Fruit fly (Drosophila melanogaster) whole organism, embryonic: Measurements from ENCODE around the gene HDAC1.
A peak's percentile ranks its signal among the peaks of the same experiment; 100 is the strongest.

Source experiments
- ATbp ChIP-seq: fragments of 200-800 bp; sonication (Bioruptor generic); optimal IDR thresholded peaks from 2 replicates; lab custom pipeline; 2017; ENCODE audit warnings: missing biosample characterization, mild to moderate bottlenecking, missing genetic modification characterization, missing genetic modification reagents
- Antp ChIP-seq: fragments of 200-800 bp; sonication (Bioruptor generic); optimal IDR thresholded peaks from 3 replicates; lab custom pipeline; 2016; ENCODE audit warnings: missing biosample characterization, missing genetic modification characterization
- Atf3 ChIP-seq: fragments of 200-800 bp; sonication (Bioruptor generic); optimal IDR thresholded peaks from 3 replicates; lab custom pipeline; 2016; ENCODE audit warnings: missing biosample characterization, missing genetic modification characterization
- CG11093 ChIP-seq: fragments of 200-800 bp; sonication (Bioruptor generic); IDR thresholded peaks from 3 replicates; pipeline ENCODE4 v1.3.6; 2022; ENCODE audit warnings: missing biosample characterization, missing genetic modification characterization
- CG12299 ChIP-seq: fragments of 200-800 bp; sonication (Bioruptor generic); optimal IDR thresholded peaks from 2 replicates; lab custom pipeline; 2018; ENCODE audit warnings: missing biosample characterization, mild to moderate bottlenecking, missing genetic modification characterization
- CG14710 ChIP-seq: fragments of 200-800 bp; sonication (Bioruptor generic); optimal IDR thresholded peaks from 3 replicates; lab custom pipeline; 2019; ENCODE audit warnings: missing biosample characterization, mild to moderate bottlenecking, missing genetic modification characterization, moderate library complexity
- CG17359 ChIP-seq: fragments of 200-800 bp; sonication (Bioruptor generic); optimal IDR thresholded peaks from 3 replicates; lab custom pipeline; 2018; ENCODE audit warnings: missing biosample characterization, mild to moderate bottlenecking, missing genetic modification characterization, moderate library complexity
- CG2712 ChIP-seq: fragments of 200-800 bp; optimal IDR thresholded peaks from 3 replicates; lab custom pipeline; 2019; ENCODE audit warnings: missing biosample characterization, mild to moderate bottlenecking, missing genetic modification characterization, moderate library complexity
- CG30403 ChIP-seq: fragments of 200-800 bp; sonication (Bioruptor generic); optimal IDR thresholded peaks from 3 replicates; lab custom pipeline; 2016; ENCODE audit warnings: missing biosample characterization, missing genetic modification characterization
- CG4328 ChIP-seq: fragments of 200-800 bp; sonication (Bioruptor generic); optimal IDR thresholded peaks from 3 replicates; lab custom pipeline; 2017; ENCODE audit warnings: missing biosample characterization, missing genetic modification reagents, missing genetic modification characterization
- CG5180 ChIP-seq: fragments of 200-800 bp; sonication (Bioruptor generic); optimal IDR thresholded peaks from 3 replicates; lab custom pipeline; 2017; ENCODE audit warnings: missing biosample characterization, missing genetic modification characterization, mild to moderate bottlenecking, moderate library complexity, missing genetic modification reagents
- CG6272 ChIP-seq: fragments of 200-800 bp; sonication (Bioruptor generic); IDR thresholded peaks from 2 replicates; pipeline ENCODE4 v1.3.6; 2022; ENCODE audit warnings: missing biosample characterization, missing genetic modification characterization
- CG6654 ChIP-seq: fragments of 200-800 bp; sonication (Bioruptor generic); optimal IDR thresholded peaks from 2 replicates; lab custom pipeline; 2017; ENCODE audit warnings: missing biosample characterization, mild to moderate bottlenecking, missing genetic modification characterization
- CG7839 ChIP-seq: fragments of 200-800 bp; sonication (Bioruptor generic); optimal IDR thresholded peaks from 3 replicates; lab custom pipeline; 2018; ENCODE audit warnings: missing biosample characterization, mild to moderate bottlenecking, missing genetic modification characterization, moderate library complexity
- Drgx ChIP-seq: fragments of 200-800 bp; sonication (Bioruptor generic); IDR thresholded peaks from 2 replicates; pipeline ENCODE4 v1.3.6; 2022; ENCODE audit warnings: missing biosample characterization, missing genetic modification characterization
- E2f2 ChIP-seq: fragments of 200-800 bp; sonication (Bioruptor generic); IDR thresholded peaks from 2 replicates; pipeline ENCODE4 v1.3.6; 2022; ENCODE audit warnings: missing biosample characterization, missing genetic modification characterization
- Ets65A ChIP-seq: fragments of 200-800 bp; sonication (Bioruptor generic); peaks from one replicate; lab custom pipeline; 2016; ENCODE audit warnings: missing biosample characterization, missing genetic modification characterization
- Hr3 ChIP-seq: fragments of 200-800 bp; sonication (Bioruptor generic); optimal IDR thresholded peaks from 3 replicates; lab custom pipeline; 2016; ENCODE audit warnings: missing biosample characterization, missing genetic modification characterization
- Hr78 ChIP-seq, 2 experiments: fragments of 200-800 bp in 1 of 2; fragments of >200 bp in 1 of 2; sonication (Bioruptor generic) in 1 of 2; optimal IDR thresholded peaks; 2 replicates each; lab custom pipeline; 2017 to 2019; ENCODE audit warnings: missing biosample characterization in 2 of 2, missing genetic modification characterization in 2 of 2, mild to moderate bottlenecking in 1 of 2, moderate library complexity in 1 of 2
- Meics ChIP-seq: fragments of 200-800 bp; sonication (Bioruptor generic); optimal IDR thresholded peaks from 2 replicates; lab custom pipeline; 2017; ENCODE audit warnings: missing biosample characterization, mild to moderate bottlenecking, missing genetic modification characterization
- Nf-YA ChIP-seq: fragments of 200-800 bp; sonication (Bioruptor generic); IDR thresholded peaks from 2 replicates; pipeline ENCODE4 v1.3.6; 2022; ENCODE audit warnings: missing biosample characterization, missing genetic modification characterization
- Nf-YC ChIP-seq: fragments of 200-800 bp; optimal IDR thresholded peaks from 3 replicates; lab custom pipeline; 2019; ENCODE audit warnings: missing biosample characterization, mild to moderate bottlenecking, missing genetic modification characterization, moderate library complexity
- Ptx1 ChIP-seq: fragments of 200-800 bp; sonication (Bioruptor generic); IDR thresholded peaks from 2 replicates; pipeline ENCODE4 v1.3.6; 2022; ENCODE audit warnings: missing biosample characterization, missing genetic modification characterization
- Six4 ChIP-seq: fragments of 200-800 bp; sonication (Bioruptor generic); optimal IDR thresholded peaks from 2 replicates; lab custom pipeline; 2016; ENCODE audit warnings: missing biosample characterization, missing genetic modification characterization
- Xbp1 ChIP-seq: fragments of 200-800 bp; sonication (Bioruptor generic); optimal IDR thresholded peaks from 3 replicates; lab custom pipeline; 2016; ENCODE audit warnings: missing biosample characterization, mild to moderate bottlenecking, missing genetic modification characterization
- ap ChIP-seq: fragments of 200-800 bp; sonication (Bioruptor generic); IDR thresholded peaks from 2 replicates; pipeline ENCODE4 v1.3.6; 2022; ENCODE audit warnings: missing biosample characterization, missing genetic modification characterization
- ase ChIP-seq: fragments of 200-800 bp; sonication (Bioruptor generic); IDR thresholded peaks from 3 replicates; pipeline ENCODE4 v1.3.6; 2022; ENCODE audit warnings: missing biosample characterization, missing genetic modification characterization
- bsh ChIP-seq, 2 experiments: fragments of 200-800 bp; sonication (Bioruptor generic); optimal IDR thresholded peaks; 2 replicates each; lab custom pipeline; 2017 to 2018; ENCODE audit warnings: mild to moderate bottlenecking in 2 of 2, missing biosample characterization in 2 of 2, missing genetic modification characterization in 2 of 2, moderate library complexity in 1 of 2
- btn ChIP-seq: fragments of 200-800 bp; sonication (Bioruptor generic); optimal IDR thresholded peaks from 2 replicates; lab custom pipeline; 2016; ENCODE audit warnings: missing biosample characterization, missing genetic modification characterization
- chif ChIP-seq, 2 experiments: fragments of 200-800 bp; sonication (Bioruptor generic); optimal IDR thresholded peaks; 3 replicates each; lab custom pipeline; 2016; ENCODE audit warnings: missing biosample characterization in 2 of 2, missing genetic modification characterization in 2 of 2
- croc ChIP-seq: fragments of 200-800 bp; sonication (Bioruptor generic); conservative IDR thresholded peaks from 3 replicates; pipeline ENCODE4 v1.3.6; 2022; ENCODE audit warnings: missing biosample characterization, missing genetic modification characterization
- disco-r ChIP-seq: fragments of 200-800 bp; sonication (Bioruptor generic); optimal IDR thresholded peaks from 2 replicates; lab custom pipeline; 2016; ENCODE audit warnings: missing biosample characterization, missing genetic modification characterization
- dpn ChIP-seq, 2 experiments: fragments of 200-800 bp; sonication (Bioruptor generic); optimal IDR thresholded peaks; 3 replicates each; lab custom pipeline; 2016; ENCODE audit warnings: missing biosample characterization in 2 of 2, missing genetic modification characterization in 2 of 2
- eyg ChIP-seq: fragments of 200-800 bp; sonication (Bioruptor generic); optimal IDR thresholded peaks from 3 replicates; lab custom pipeline; 2016; ENCODE audit warnings: missing biosample characterization, missing genetic modification characterization
- fd3F ChIP-seq: fragments of 200-800 bp; sonication (Bioruptor generic); optimal IDR thresholded peaks from 2 replicates; lab custom pipeline; 2018; ENCODE audit warnings: missing biosample characterization, mild to moderate bottlenecking, missing genetic modification characterization, moderate library complexity
- gsb ChIP-seq: fragments of 200-800 bp; sonication (Bioruptor generic); IDR thresholded peaks from 2 replicates; pipeline ENCODE4 v1.3.6; 2022; ENCODE audit warnings: missing biosample characterization, missing genetic modification characterization
- hkb ChIP-seq, 2 experiments: fragments of 200-800 bp in 1 of 2; fragments of >200 bp in 1 of 2; sonication (Bioruptor generic) in 1 of 2; IDR thresholded peaks in 1 of 2; optimal IDR thresholded peaks in 1 of 2; 2 replicates each; pipeline versions ENCODE4 v1.3.6 to Lab custom; 2017 to 2022; ENCODE audit warnings: missing biosample characterization in 1 of 2, missing genetic modification characterization in 1 of 2
- inv ChIP-seq: fragments of 200-800 bp; sonication (Bioruptor generic); IDR thresholded peaks from 2 replicates; pipeline ENCODE4 v1.3.6; 2022; ENCODE audit warnings: missing biosample characterization, missing genetic modification characterization; ENCODE audit not compliant: partially characterized antibody
- kah ChIP-seq: fragments of 200-800 bp; sonication (Bioruptor generic); optimal IDR thresholded peaks from 2 replicates; lab custom pipeline; 2018; ENCODE audit warnings: missing biosample characterization, mild to moderate bottlenecking, missing genetic modification characterization
- ken ChIP-seq: fragments of 200-800 bp; sonication (Bioruptor generic); IDR thresholded peaks from 3 replicates; pipeline ENCODE4 v1.3.6; 2022; ENCODE audit warnings: missing biosample characterization, missing genetic modification characterization
- kni ChIP-seq: fragments of 200-800 bp; sonication (Bioruptor generic); optimal IDR thresholded peaks from 3 replicates; lab custom pipeline; 2017; ENCODE audit warnings: mild to moderate bottlenecking, missing biosample characterization, missing genetic modification reagents, missing genetic modification characterization
- phol ChIP-seq: fragments of 200-800 bp; sonication (Bioruptor generic); optimal IDR thresholded peaks from 3 replicates; lab custom pipeline; 2018; ENCODE audit warnings: missing biosample characterization, mild to moderate bottlenecking, missing genetic modification characterization, moderate library complexity
- ranshi ChIP-seq: fragments of 200-800 bp; sonication (Bioruptor generic); IDR thresholded peaks from 2 replicates; pipeline ENCODE4 v1.3.6; 2022; ENCODE audit warnings: missing biosample characterization, missing genetic modification characterization
- sc ChIP-seq, 3 experiments: fragments of >200 bp in 2 of 3; fragments of 200-800 bp in 1 of 3; sonication (Bioruptor generic) in 1 of 3; optimal IDR thresholded peaks; 2 replicates in 2 of 3; 3 replicates in 1 of 3; lab custom pipeline; 2017; ENCODE audit warnings: mild to moderate bottlenecking in 1 of 3, missing biosample characterization in 1 of 3, missing genetic modification characterization in 1 of 3, missing genetic modification reagents in 1 of 3
- sqz ChIP-seq: fragments of 200-800 bp; sonication (Bioruptor generic); optimal IDR thresholded peaks from 3 replicates; lab custom pipeline; 2018; ENCODE audit warnings: missing biosample characterization, mild to moderate bottlenecking, missing genetic modification characterization
- ssp ChIP-seq: fragments of 200-800 bp; sonication (Bioruptor generic); IDR thresholded peaks from 2 replicates; pipeline ENCODE4 v1.3.6; 2022; ENCODE audit warnings: missing biosample characterization, missing genetic modification characterization
- stc ChIP-seq: fragments of 200-800 bp; sonication (Bioruptor generic); IDR thresholded peaks from 2 replicates; pipeline ENCODE4 v1.3.6; 2022; ENCODE audit warnings: missing biosample characterization, missing genetic modification characterization
- tio ChIP-seq: fragments of 200-800 bp; sonication (Bioruptor generic); optimal IDR thresholded peaks from 2 replicates; lab custom pipeline; 2017; ENCODE audit warnings: missing biosample characterization, missing genetic modification characterization, inconsistent platforms
- zen ChIP-seq: fragments of 200-800 bp; sonication (Bioruptor generic); optimal IDR thresholded peaks from 3 replicates; lab custom pipeline; 2018; ENCODE audit warnings: missing biosample characterization, mild to moderate bottlenecking, missing genetic modification characterization, moderate library complexity

The HDAC1 gene

dm6 chr3L:4607653-4608052 lies 18.9 kb upstream of the HDAC1 start:
- TF ChIP-seq Xbp1 (peak; percentile 61), ssp (peak; percentile 66), ATbp (GFP tag; lab: Kevin White, UChicago) (peak; percentile 10), Drgx (GFP tag; lab: Robert Waterston, UW) (peak; percentile 89), CG5180 (GFP tag; lab: Kevin White, UChicago) (no peak), phol (tag; lab: Kevin White, UChicago) (peak; percentile 77), fd3F (GFP tag; lab: Kevin White, UChicago) (no peak), sqz (peak; percentile 9), chif (GFP tag; optimal IDR thresholded peaks at IDR 0.05; lab: Kevin White, UChicago) (peak in 1 of 2 experiments; percentile 58), Nf-YC (tag; lab: Kevin White, UChicago) (no peak), disco-r (no peak), Ptx1 (GFP tag; lab: Robert Waterston, UW) (peak; percentile 76), kni (GFP tag; lab: Kevin White, UChicago) (no peak), hkb (optimal IDR thresholded peaks at IDR 0.05; lab: Kevin White, UChicago) (no peak), hkb (GFP tag; IDR thresholded peaks at IDR 0.05; lab: Robert Waterston, UW) (peak; percentile 62), Ets65A (GFP tag; lab: Kevin White, UChicago) (peak; percentile 87), CG7839 (tag; lab: Kevin White, UChicago) (peak; percentile 64), Antp (GFP tag; lab: Kevin White, UChicago) (no peak), CG6654 (GFP tag; lab: Kevin White, UChicago) (peak; percentile 35), tio (GFP tag; lab: Kevin White, UChicago) (no peak), inv (GFP tag; lab: Robert Waterston, UW) (no peak), CG30403 (peak; percentile 9), Six4 (GFP tag; lab: Kevin White, UChicago) (peak; percentile 47), btn (GFP tag; lab: Kevin White, UChicago) (peak; percentile 7), stc (peak; percentile 69), CG4328 (GFP tag; lab: Kevin White, UChicago) (no peak), Meics (no peak), dpn (GFP tag; optimal IDR thresholded peaks at IDR 0.05; lab: Kevin White, UChicago) (peak; percentile 17 to 19), bsh (GFP tag; optimal IDR thresholded peaks at IDR 0.05; lab: Kevin White, UChicago) (peak in 1 of 2 experiments; percentile 76), Hr78 (GFP tag; optimal IDR thresholded peaks at IDR 0.05; lab: Kevin White, UChicago) (no peak), ase (GFP tag; lab: Robert Waterston, UW) (peak; percentile 54; the same call in 1 of the 3 replicates), sc (optimal IDR thresholded peaks at IDR 0.05; lab: Kevin White, UChicago) (no peak), sc (GFP tag; optimal IDR thresholded peaks at IDR 0.05; lab: Kevin White, UChicago) (peak; percentile 11), ranshi (GFP tag; lab: Robert Waterston, UW) (peak; percentile 43; the same call in 1 of the 2 replicates), Atf3 (GFP tag; lab: Kevin White, UChicago) (no peak), zen (peak; percentile 39), CG12299 (tag; lab: Kevin White, UChicago) (no peak), gsb (no peak), CG11093 (GFP tag; lab: Robert Waterston, UW) (peak; percentile 69; the same call in 2 of the 3 replicates), E2f2 (GFP tag; lab: Robert Waterston, UW) (no peak), Nf-YA (GFP tag; lab: Robert Waterston, UW) (peak; percentile 52; the same call in 1 of the 2 replicates), croc (GFP tag; lab: Robert Waterston, UW) (peak; percentile 81), kah (GFP tag; lab: Kevin White, UChicago) (no peak), ken (peak; percentile 47; the same call in 1 of the 3 replicates), Hr3 (GFP tag; lab: Kevin White, UChicago) (peak; percentile 50), ap (0 out of 2 replicates have a peak, but pooled peaks have one; percentile 43), CG14710 (tag; lab: Kevin White, UChicago) (peak; percentile 53), eyg (GFP tag; lab: Kevin White, UChicago) (no peak), CG2712 (peak; percentile 79), CG17359 (peak; percentile 39), CG6272 (GFP tag; lab: Robert Waterston, UW) (peak; percentile 70)
